Worm (Caenorhabditis elegans) whole organism, L2 larva: Measurements from ENCODE around the gene ivph-3.

Experiments used
- Y55F3AM.14 ChIP-seq: fragments of 200-800 bp; sonication (Bioruptor generic); optimal IDR thresholded peaks from 2 replicates; lab custom pipeline; 2018; ENCODE audit warnings: mild to moderate bottlenecking, missing genetic modification characterization, missing compliant biosample characterization
- ama-1 ChIP-seq: fragments of 150-350 bp; optimal IDR thresholded peaks from 2 replicates; lab custom pipeline; 2018; ENCODE audit warnings: inconsistent platforms
- ceh-16 ChIP-seq: fragments of 150-350 bp; optimal IDR thresholded peaks from 2 replicates; lab custom pipeline; 2014; ENCODE audit warnings: missing biosample characterization, missing genetic modification characterization
- crh-2 ChIP-seq: sonication (generic microtip); optimal IDR thresholded peaks from 2 replicates; lab custom pipeline; 2017; ENCODE audit warnings: missing biosample characterization, missing genetic modification characterization
- fos-1 ChIP-seq: fragments of 150-350 bp; optimal IDR thresholded peaks from 2 replicates; lab custom pipeline; 2014; ENCODE audit warnings: missing biosample characterization, missing genetic modification characterization
- lin-13 ChIP-seq: fragments of 150-350 bp; optimal IDR thresholded peaks from 2 replicates; lab custom pipeline; 2014; ENCODE audit warnings: missing biosample characterization, missing genetic modification reagents, missing genetic modification characterization
- lin-39 ChIP-seq: fragments of 150-350 bp; optimal IDR thresholded peaks from 2 replicates; lab custom pipeline; 2014; ENCODE audit warnings: missing biosample characterization, missing genetic modification reagents, missing genetic modification characterization
- lsy-2 ChIP-seq, 2 experiments: fragments of 150-350 bp in 1 of 2; sonication (generic microtip) in 1 of 2; optimal IDR thresholded peaks; 2 replicates each; lab custom pipeline; 2014 to 2017; ENCODE audit warnings: missing biosample characterization in 2 of 2, missing genetic modification characterization in 2 of 2
- nhr-77 ChIP-seq: fragments of 150-350 bp; optimal IDR thresholded peaks from 2 replicates; lab custom pipeline; 2014; ENCODE audit warnings: missing biosample characterization, missing genetic modification characterization
- skn-1 ChIP-seq: sonication (generic microtip); optimal IDR thresholded peaks from 2 replicates; lab custom pipeline; 2017; ENCODE audit warnings: missing biosample characterization, missing genetic modification characterization
- unc-55 ChIP-seq: fragments of 150-350 bp; sonication (generic microtip); optimal IDR thresholded peaks from 3 replicates; lab custom pipeline; 2014; ENCODE audit warnings: missing biosample characterization, missing genetic modification reagents, missing genetic modification characterization

ce11 chrIV:3053428-3053827, at the start of gene ivph-3:
- TF ChIP-seq nhr-77: no peak
- TF ChIP-seq ceh-16 (tag; lab: Kevin White, UChicago): no peak
- no peak for TF ChIP-seq crh-2 (tag; lab: Kevin White, UChicago)
- TF ChIP-seq lin-39 (tag; lab: Kevin White, UChicago): no peak
- no peak for TF ChIP-seq ama-1 (lab: Kevin White, UChicago)
- TF ChIP-seq Y55F3AM.14 (GFP tag; lab: Kevin White, UChicago): no peak
- TF ChIP-seq skn-1 (tag; lab: Kevin White, UChicago): no peak
- no peak for TF ChIP-seq unc-55
- TF ChIP-seq fos-1 (tag; lab: Kevin White, UChicago): no peak
- TF ChIP-seq lin-13: no peak
- no peak for TF ChIP-seq lsy-2 (tag; optimal IDR thresholded peaks at IDR 0.05; lab: Kevin White, UChicago)
